Worm (Caenorhabditis elegans) whole organism, young adult: ENCODE results near the gene srw-109.

Source experiments
- B0019.2 ChIP-seq: fragments of 200-800 bp; sonication (Bioruptor generic); conservative IDR thresholded peaks from 2 replicates; pipeline ENCODE4 v1.3.6; 2022; ENCODE audit warnings: missing genetic modification reagents, missing genetic modification characterization, missing compliant biosample characterization
- B0035.1 ChIP-seq: sonication (generic microtip); optimal IDR thresholded peaks from 2 replicates; lab custom pipeline; 2016; ENCODE audit warnings: missing genetic modification characterization, mild to moderate bottlenecking, missing compliant biosample characterization, missing genotype, missing genetic modification reagents
- B0336.3 ChIP-seq: fragments of 200-800 bp; sonication (Bioruptor generic); IDR thresholded peaks from 2 replicates; pipeline ENCODE4 v1.3.6; 2022; ENCODE audit warnings: missing genetic modification characterization, missing compliant biosample characterization
- C06A6.2 ChIP-seq: fragments of 200-800 bp; sonication (Bioruptor generic); conservative IDR thresholded peaks from 2 replicates; pipeline ENCODE4 v1.3.6; 2022; ENCODE audit warnings: missing genetic modification characterization, missing compliant biosample characterization
- C17E4.6 ChIP-seq: fragments of 200-800 bp; sonication (Bioruptor generic); IDR thresholded peaks from 2 replicates; pipeline ENCODE4 v1.3.6; 2022; ENCODE audit warnings: missing genetic modification reagents, missing genetic modification characterization, missing compliant biosample characterization
- D2030.7 ChIP-seq: fragments of 200-800 bp; sonication (Bioruptor generic); IDR thresholded peaks from 2 replicates; pipeline ENCODE4 v1.3.6; 2022; ENCODE audit warnings: missing genetic modification reagents, missing genetic modification characterization, missing compliant biosample characterization
- F23B12.7 ChIP-seq: sonication (generic microtip); optimal IDR thresholded peaks from 2 replicates; lab custom pipeline; 2017; ENCODE audit warnings: missing genetic modification characterization, mild to moderate bottlenecking, missing compliant biosample characterization, antibody characterized with exemption, moderate library complexity; ENCODE audit not compliant: insufficient read depth
- F37B4.10 ChIP-seq: fragments of 200-800 bp; sonication (Bioruptor generic); IDR thresholded peaks from 2 replicates; pipeline ENCODE4 v1.3.6; 2022; ENCODE audit warnings: missing genetic modification characterization, missing compliant biosample characterization
- F55B11.4 ChIP-seq: sonication (generic microtip); optimal IDR thresholded peaks from 2 replicates; lab custom pipeline; 2016; ENCODE audit warnings: missing compliant biosample characterization, missing genetic modification characterization, borderline replicate concordance; ENCODE audit not compliant: insufficient read depth
- Y53F4B.3 ChIP-seq: fragments of 200-800 bp; sonication (Bioruptor generic); IDR thresholded peaks from 2 replicates; pipeline ENCODE4 v1.3.6; 2022; ENCODE audit warnings: missing genetic modification reagents, missing genetic modification characterization, missing compliant biosample characterization
- Y67H2A.10 ChIP-seq: fragments of 200-800 bp; sonication (Bioruptor generic); conservative IDR thresholded peaks from 2 replicates; pipeline ENCODE4 v1.3.6; 2022; ENCODE audit warnings: missing genetic modification reagents, missing genetic modification characterization, missing compliant biosample characterization
- Y79H2A.3 ChIP-seq: fragments of 200-800 bp; sonication (Bioruptor generic); conservative IDR thresholded peaks from 2 replicates; pipeline ENCODE4 v1.3.6; 2022; ENCODE audit warnings: missing genetic modification reagents, missing genetic modification characterization, missing compliant biosample characterization
- athp-1 ChIP-seq: sonication (generic microtip); optimal IDR thresholded peaks from 2 replicates; lab custom pipeline; 2017; ENCODE audit warnings: mild to moderate bottlenecking, missing genetic modification characterization, missing compliant biosample characterization
- attf-3 ChIP-seq: fragments of 200-800 bp; sonication (Bioruptor generic); conservative IDR thresholded peaks from 2 replicates; pipeline ENCODE4 v1.3.6; 2022; ENCODE audit warnings: missing genetic modification reagents, missing genetic modification characterization, missing compliant biosample characterization
- bed-2 ChIP-seq: fragments of 200-800 bp; sonication (Bioruptor generic); IDR thresholded peaks from 2 replicates; pipeline ENCODE4 v1.3.6; 2022; ENCODE audit warnings: missing genetic modification reagents, missing genetic modification characterization, missing compliant biosample characterization
- ccch-3 ChIP-seq: fragments of 200-800 bp; sonication (Bioruptor generic); optimal IDR thresholded peaks from 2 replicates; lab custom pipeline; 2018; ENCODE audit warnings: mild to moderate bottlenecking, missing genetic modification characterization, missing compliant biosample characterization
- ceh-100 ChIP-seq: fragments of 200-800 bp; sonication (Bioruptor generic); IDR thresholded peaks from 2 replicates; pipeline ENCODE4 v1.3.6; 2022; ENCODE audit warnings: missing genetic modification reagents, missing genetic modification characterization, missing compliant biosample characterization
- ceh-27 ChIP-seq: fragments of 200-800 bp; sonication (Bioruptor generic); optimal IDR thresholded peaks from 2 replicates; lab custom pipeline; 2018; ENCODE audit warnings: mild to moderate bottlenecking, missing genetic modification characterization, moderate library complexity, missing compliant biosample characterization
- die-1 ChIP-seq: sonication (generic microtip); optimal IDR thresholded peaks from 2 replicates; lab custom pipeline; 2016; ENCODE audit warnings: missing genotype, mild to moderate bottlenecking, missing genetic modification characterization, missing compliant biosample characterization
- egl-44 ChIP-seq: fragments of 200-800 bp; sonication (Bioruptor generic); IDR thresholded peaks from 2 replicates; pipeline ENCODE4 v1.3.6; 2022; ENCODE audit warnings: missing genetic modification reagents, missing genetic modification characterization, missing compliant biosample characterization
- ets-4 ChIP-seq: fragments of 200-800 bp; sonication (Bioruptor generic); optimal IDR thresholded peaks from 2 replicates; lab custom pipeline; 2018; ENCODE audit warnings: mild to moderate bottlenecking, missing genetic modification characterization, missing compliant biosample characterization
- him-1 ChIP-seq: sonication (generic microtip); optimal IDR thresholded peaks from 2 replicates; lab custom pipeline; 2016; ENCODE audit warnings: missing genotype, missing genetic modification reagents, missing genetic modification characterization, missing compliant biosample characterization
- hlh-12 ChIP-seq: sonication (generic microtip); optimal IDR thresholded peaks from 2 replicates; lab custom pipeline; 2016; ENCODE audit warnings: missing genetic modification characterization, missing compliant biosample characterization
- hlh-26 ChIP-seq: fragments of 200-800 bp; sonication (Bioruptor generic); conservative IDR thresholded peaks from 2 replicates; pipeline ENCODE4 v1.3.6; 2022; ENCODE audit warnings: missing genetic modification reagents, missing genetic modification characterization, missing compliant biosample characterization
- hmg-20 ChIP-seq: fragments of 200-800 bp; sonication (Bioruptor generic); IDR thresholded peaks from 2 replicates; pipeline ENCODE4 v1.3.6; 2022; ENCODE audit warnings: missing genetic modification reagents, missing genetic modification characterization, missing compliant biosample characterization
- hsf-1 ChIP-seq: fragments of 200-800 bp; sonication (Bioruptor generic); IDR thresholded peaks from 2 replicates; pipeline ENCODE4 v1.3.6; 2022; ENCODE audit warnings: missing genetic modification reagents, missing genetic modification characterization, missing compliant biosample characterization
- lag-1 ChIP-seq: fragments of 200-800 bp; sonication (Bioruptor generic); IDR thresholded peaks from 2 replicates; pipeline ENCODE4 v1.3.6; 2022; ENCODE audit warnings: missing genetic modification reagents, missing genetic modification characterization, missing compliant biosample characterization
- lir-1 ChIP-seq: fragments of 200-800 bp; sonication (Bioruptor generic); conservative IDR thresholded peaks from 2 replicates; pipeline ENCODE4 v1.3.6; 2022; ENCODE audit warnings: missing genetic modification reagents, missing genetic modification characterization, missing compliant biosample characterization
- madf-3 ChIP-seq: fragments of 200-800 bp; sonication (Bioruptor generic); IDR thresholded peaks from 2 replicates; pipeline ENCODE4 v1.3.6; 2022; ENCODE audit warnings: missing genetic modification reagents, missing genetic modification characterization, missing compliant biosample characterization
- madf-6 ChIP-seq: fragments of 200-800 bp; sonication (Bioruptor generic); IDR thresholded peaks from 2 replicates; pipeline ENCODE4 v1.3.6; 2022; ENCODE audit warnings: missing genetic modification reagents, missing genetic modification characterization, missing compliant biosample characterization
- mel-28 ChIP-seq: sonication (generic microtip); optimal IDR thresholded peaks from 2 replicates; lab custom pipeline; 2016; ENCODE audit warnings: borderline replicate concordance, mild to moderate bottlenecking, missing genetic modification characterization, missing compliant biosample characterization
- nfya-1 ChIP-seq: sonication (generic microtip); optimal IDR thresholded peaks from 2 replicates; lab custom pipeline; 2017; ENCODE audit warnings: antibody characterized with exemption, missing compliant biosample characterization, missing genetic modification characterization, borderline replicate concordance; ENCODE audit not compliant: insufficient read depth
- nfyb-1 ChIP-seq: fragments of 200-800 bp; sonication (Bioruptor generic); IDR thresholded peaks from 2 replicates; pipeline ENCODE4 v1.3.6; 2022; ENCODE audit warnings: missing genetic modification reagents, missing genetic modification characterization, missing compliant biosample characterization
- nhr-27 ChIP-seq: fragments of 200-800 bp; sonication (Bioruptor generic); optimal IDR thresholded peaks from 2 replicates; lab custom pipeline; 2018; ENCODE audit warnings: mild to moderate bottlenecking, missing genetic modification characterization, moderate library complexity, missing compliant biosample characterization
- sdz-38 ChIP-seq: sonication (generic microtip); optimal IDR thresholded peaks from 2 replicates; lab custom pipeline; 2016; ENCODE audit warnings: missing genotype, missing genetic modification characterization, missing compliant biosample characterization
- sea-2 ChIP-seq: fragments of 200-800 bp; sonication (Bioruptor generic); IDR thresholded peaks from 2 replicates; pipeline ENCODE4 v1.3.6; 2022; ENCODE audit warnings: missing genetic modification characterization, missing compliant biosample characterization
- snpc-3.4 ChIP-seq: sonication (generic microtip); optimal IDR thresholded peaks from 2 replicates; lab custom pipeline; 2017; ENCODE audit warnings: missing genetic modification characterization, mild to moderate bottlenecking, missing compliant biosample characterization, antibody characterized with exemption, moderate library complexity, missing genotype, missing genetic modification reagents
- sptf-2 ChIP-seq: fragments of 200-800 bp; sonication (Bioruptor generic); optimal IDR thresholded peaks from 2 replicates; lab custom pipeline; 2018; ENCODE audit warnings: mild to moderate bottlenecking, missing genetic modification characterization, missing compliant biosample characterization
- tbx-9 ChIP-seq: sonication (generic microtip); optimal IDR thresholded peaks from 2 replicates; lab custom pipeline; 2016; ENCODE audit warnings: borderline replicate concordance, missing genetic modification characterization, inconsistent platforms, missing compliant biosample characterization
- tlf-1 ChIP-seq: fragments of 200-800 bp; sonication (Bioruptor generic); optimal IDR thresholded peaks from 2 replicates; lab custom pipeline; 2018; ENCODE audit warnings: mild to moderate bottlenecking, missing genetic modification characterization, missing compliant biosample characterization
- unc-130 ChIP-seq: sonication (generic microtip); optimal IDR thresholded peaks from 2 replicates; lab custom pipeline; 2016; ENCODE audit warnings: missing genetic modification reagents, missing genetic modification characterization, missing compliant biosample characterization
- ztf-22 ChIP-seq: fragments of 200-800 bp; sonication (Bioruptor generic); optimal IDR thresholded peaks from 2 replicates; lab custom pipeline; 2018; ENCODE audit warnings: mild to moderate bottlenecking, missing genetic modification characterization, moderate library complexity, missing compliant biosample characterization
- ztf-25 ChIP-seq: fragments of 200-800 bp; sonication (Bioruptor generic); IDR thresholded peaks from 2 replicates; pipeline ENCODE4 v1.3.6; 2022; ENCODE audit warnings: missing genetic modification reagents, missing genetic modification characterization, missing compliant biosample characterization

The srw-109 gene

ce11 chrV:652940-653339 lies 44.2 kb upstream of the srw-109 start, which contains the start of gene srj-5:
Gene srj-5, minus strand, starts transcription at chrV:653040.
- no peak for TF ChIP-seq Y53F4B.3
- TF ChIP-seq egl-44 (GFP tag; lab: Robert Waterston, UW) = no peak
- no peak for TF ChIP-seq ceh-27 (GFP tag; lab: Kevin White, UChicago)
- no peak for TF ChIP-seq attf-3 (GFP tag; lab: Robert Waterston, UW)
- no peak for TF ChIP-seq hmg-20 (GFP tag; lab: Robert Waterston, UW)
- no peak for TF ChIP-seq nfya-1 (tag; lab: Kevin White, UChicago)
- no peak for TF ChIP-seq snpc-3.4
- no peak for TF ChIP-seq sdz-38
- no peak for TF ChIP-seq B0336.3 (GFP tag; lab: Robert Waterston, UW)
- no peak for TF ChIP-seq lir-1 (GFP tag; lab: Robert Waterston, UW)
- no peak for TF ChIP-seq hsf-1 (GFP tag; lab: Robert Waterston, UW)
- TF ChIP-seq unc-130 (GFP tag; lab: Kevin White, UChicago) = no peak
- TF ChIP-seq ztf-25 (GFP tag; lab: Robert Waterston, UW) = no peak

ce11 chrV:646888-647287 lies 38.1 kb upstream of the srw-109 start, which contains the start of gene ugt-42:
Gene ugt-42, plus strand, starts transcription at chrV:647188.
- TF ChIP-seq B0035.1 (no peak), hlh-12 (tag; lab: Kevin White, UChicago) (no peak), sdz-38 (no peak), F55B11.4 (tag; lab: Kevin White, UChicago) (no peak), madf-3 (GFP tag; lab: Robert Waterston, UW) (no peak), C06A6.2 (GFP tag; lab: Robert Waterston, UW) (no peak), hlh-26 (GFP tag; lab: Robert Waterston, UW) (no peak), nhr-27 (no peak), ceh-100 (GFP tag; lab: Robert Waterston, UW) (no peak), B0019.2 (GFP tag; lab: Robert Waterston, UW) (no peak), F23B12.7 (tag; lab: Kevin White, UChicago) (no peak), egl-44 (GFP tag; lab: Robert Waterston, UW) (no peak), tbx-9 (tag; lab: Kevin White, UChicago) (no peak), Y79H2A.3 (GFP tag; lab: Robert Waterston, UW) (no peak)
- TF ChIP-seq, all 124 proteins: peak for 0

- TF ChIP-seq F37B4.10 (GFP tag; lab: Robert Waterston, UW) (no peak), tlf-1 (GFP tag; lab: Kevin White, UChicago) (no peak), ets-4 (no peak), ztf-22 (no peak), sptf-2 (GFP tag; lab: Kevin White, UChicago) (no peak), athp-1 (tag; lab: Kevin White, UChicago) (no peak), lag-1 (GFP tag; lab: Robert Waterston, UW) (no peak), sdz-38 (no peak), madf-6 (GFP tag; lab: Robert Waterston, UW) (no peak), Y67H2A.10 (no peak), ceh-27 (GFP tag; lab: Kevin White, UChicago) (no peak), him-1 (tag; lab: Kevin White, UChicago) (no peak), nfyb-1 (no peak), mel-28 (no peak), sea-2 (GFP tag; lab: Robert Waterston, UW) (no peak), die-1 (tag; lab: Kevin White, UChicago) (no peak), C17E4.6 (GFP tag; lab: Robert Waterston, UW) (no peak), ccch-3 (no peak), bed-2 (no peak), D2030.7 (GFP tag; lab: Robert Waterston, UW) (no peak)
Observed at ce11 chrV:646129-646528, 37.4 kb upstream of the srw-109 start, which contains the start of gene F48G7.12. Gene F48G7.12, minus strand, starts transcription at chrV:646229.
